Worm (Caenorhabditis elegans) whole organism, young adult: ENCODE data around the gene str-112.

Experiments used
- K12H6.12 ChIP-seq: fragments of 200-800 bp; sonication (Bioruptor generic); optimal IDR thresholded peaks from 2 replicates; lab custom pipeline; 2018; ENCODE audit warnings: mild to moderate bottlenecking, missing genetic modification characterization, missing compliant biosample characterization
- aptf-2 ChIP-seq: fragments of 200-800 bp; sonication (Bioruptor generic); conservative IDR thresholded peaks from 2 replicates; pipeline ENCODE4 v1.3.6; 2022; ENCODE audit warnings: missing genetic modification reagents, missing genetic modification characterization, missing compliant biosample characterization
- madf-10 ChIP-seq: sonication (generic microtip); optimal IDR thresholded peaks from 2 replicates; lab custom pipeline; 2016; ENCODE audit warnings: mild to moderate bottlenecking, missing genetic modification characterization, missing compliant biosample characterization
- rec-8 ChIP-seq, 2 experiments: sonication (generic microtip); optimal IDR thresholded peaks; 2 replicates each; lab custom pipeline; 2016; ENCODE audit warnings: mild to moderate bottlenecking in 2 of 2, missing genetic modification characterization in 2 of 2, missing genetic modification reagents in 2 of 2, missing genotype in 2 of 2, missing biosample characterization in 1 of 2, missing compliant biosample characterization in 1 of 2, moderate library complexity in 1 of 2
- sea-2 ChIP-seq: fragments of 200-800 bp; sonication (Bioruptor generic); IDR thresholded peaks from 2 replicates; pipeline ENCODE4 v1.3.6; 2022; ENCODE audit warnings: missing genetic modification characterization, missing compliant biosample characterization

DNA sequence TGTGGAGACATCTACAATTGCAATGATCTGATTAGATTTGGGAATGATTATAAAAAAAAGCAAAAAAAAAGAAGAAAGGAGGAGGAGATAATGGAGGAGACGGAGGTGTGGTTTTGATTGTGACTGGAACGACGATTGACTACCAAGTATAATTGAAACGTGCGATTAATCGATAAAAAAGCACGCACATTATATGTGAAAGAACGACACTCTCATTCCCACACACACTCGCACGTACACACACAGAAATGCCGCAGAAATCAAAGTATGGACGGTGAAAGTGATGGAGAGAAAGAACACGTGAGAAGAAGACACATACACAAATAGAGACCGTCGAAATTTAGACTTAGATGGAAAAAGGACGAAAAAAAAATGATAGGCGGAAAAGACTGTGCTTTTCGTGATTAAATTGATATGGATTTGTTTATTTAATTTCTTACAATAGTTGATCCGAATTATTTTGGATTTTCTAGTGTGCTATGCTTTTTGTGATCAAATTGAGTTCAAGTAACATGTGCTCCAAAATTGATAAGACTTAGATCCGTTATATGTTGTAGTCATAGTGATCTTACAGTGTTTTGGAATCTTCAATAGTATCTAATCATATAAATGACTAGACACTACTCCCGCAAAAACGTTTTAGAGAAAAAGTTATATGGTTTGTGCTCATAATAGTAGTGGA lies 44.4 kb downstream of the str-112 start, which contains the start of gene nhr-135:
- no peak for TF ChIP-seq aptf-2 (GFP tag; lab: Robert Waterston, UW)
- peak; percentile 61 for TF ChIP-seq madf-10 (tag; lab: Kevin White, UChicago)
- TF ChIP-seq sea-2 (GFP tag; lab: Robert Waterston, UW), result no peak
- no peak for TF ChIP-seq rec-8 (tag; optimal IDR thresholded peaks at IDR 0.05; lab: Kevin White, UChicago)
- TF ChIP-seq K12H6.12 (tag; lab: Kevin White, UChicago), result peak; percentile 3
